Fruit fly (Drosophila melanogaster) whole organism, embryonic: ENCODE data around the gene CG10301.

Source experiments
- Bdp1 ChIP-seq: fragments of 200-800 bp; sonication (Bioruptor generic); optimal IDR thresholded peaks from 3 replicates; lab custom pipeline; 2016; ENCODE audit warnings: missing biosample characterization, missing genetic modification characterization
- CG10543 ChIP-seq: fragments of 200-800 bp; sonication (Bioruptor generic); optimal IDR thresholded peaks from 3 replicates; lab custom pipeline; 2017; ENCODE audit warnings: missing biosample characterization, mild to moderate bottlenecking, missing genetic modification characterization, moderate library complexity
- CG11560 ChIP-seq: fragments of 200-800 bp; sonication (Bioruptor generic); IDR thresholded peaks from 3 replicates; pipeline ENCODE4 v1.3.6; 2022; ENCODE audit warnings: missing biosample characterization, missing genetic modification characterization
- CG12236 ChIP-seq: fragments of 200-800 bp; sonication (Bioruptor generic); optimal IDR thresholded peaks from 2 replicates; lab custom pipeline; 2016; ENCODE audit warnings: missing biosample characterization, missing genetic modification characterization
- CG15479 ChIP-seq: fragments of 200-800 bp; sonication (Bioruptor generic); optimal IDR thresholded peaks from 3 replicates; lab custom pipeline; 2019; ENCODE audit warnings: missing biosample characterization, mild to moderate bottlenecking, missing genetic modification characterization, moderate library complexity
- CG17359 ChIP-seq: fragments of 200-800 bp; sonication (Bioruptor generic); optimal IDR thresholded peaks from 3 replicates; lab custom pipeline; 2018; ENCODE audit warnings: missing biosample characterization, mild to moderate bottlenecking, missing genetic modification characterization, moderate library complexity
- CG17802 ChIP-seq: fragments of 200-800 bp; sonication (Bioruptor generic); optimal IDR thresholded peaks from 2 replicates; lab custom pipeline; 2018; ENCODE audit warnings: missing biosample characterization, mild to moderate bottlenecking, missing genetic modification characterization, moderate library complexity
- CG17912 ChIP-seq: fragments of 200-800 bp; sonication (Bioruptor generic); optimal IDR thresholded peaks from 2 replicates; lab custom pipeline; 2018; ENCODE audit warnings: missing biosample characterization, mild to moderate bottlenecking, missing genetic modification characterization
- CG2199 ChIP-seq: fragments of 200-800 bp; sonication (Bioruptor generic); IDR thresholded peaks from 3 replicates; pipeline ENCODE4 v1.3.6; 2022; ENCODE audit warnings: missing biosample characterization, missing genetic modification characterization
- CG34376 ChIP-seq: fragments of 200-800 bp; sonication (Bioruptor generic); optimal IDR thresholded peaks from 2 replicates; lab custom pipeline; 2018; ENCODE audit warnings: missing biosample characterization, mild to moderate bottlenecking, missing genetic modification characterization
- CG6683 ChIP-seq: fragments of 200-800 bp; sonication (Bioruptor generic); optimal IDR thresholded peaks from 2 replicates; lab custom pipeline; 2017; ENCODE audit warnings: missing biosample characterization, mild to moderate bottlenecking, missing genetic modification characterization, missing genetic modification reagents
- D19A ChIP-seq: fragments of 200-800 bp; optimal IDR thresholded peaks from 3 replicates; lab custom pipeline; 2019; ENCODE audit warnings: missing biosample characterization, mild to moderate bottlenecking, missing genetic modification characterization, moderate library complexity
- Deaf1 ChIP-seq: fragments of 200-800 bp; optimal IDR thresholded peaks from 3 replicates; lab custom pipeline; 2019; ENCODE audit warnings: missing biosample characterization, mild to moderate bottlenecking, missing genetic modification characterization, moderate library complexity
- Ets65A ChIP-seq: fragments of 200-800 bp; sonication (Bioruptor generic); peaks from one replicate; lab custom pipeline; 2016; ENCODE audit warnings: missing biosample characterization, missing genetic modification characterization
- GATAe ChIP-seq: fragments of 200-800 bp; sonication (Bioruptor generic); conservative IDR thresholded peaks from 2 replicates; pipeline ENCODE4 v1.3.6; 2022; ENCODE audit warnings: missing biosample characterization, missing genetic modification characterization
- Hr78 ChIP-seq, 2 experiments: fragments of 200-800 bp in 1 of 2; fragments of >200 bp in 1 of 2; sonication (Bioruptor generic) in 1 of 2; optimal IDR thresholded peaks; 2 replicates each; lab custom pipeline; 2017 to 2019; ENCODE audit warnings: missing biosample characterization in 2 of 2, missing genetic modification characterization in 2 of 2, mild to moderate bottlenecking in 1 of 2, moderate library complexity in 1 of 2
- Med ChIP-seq: fragments of 200-800 bp; sonication (Bioruptor generic); peaks from one replicate; lab custom pipeline; 2016; ENCODE audit warnings: missing biosample characterization, missing genetic modification characterization, mild to moderate bottlenecking, inconsistent platforms, moderate library complexity
- Pdp1 ChIP-seq, 2 experiments: fragments of 200-800 bp; sonication (Bioruptor generic); optimal IDR thresholded peaks; 3 replicates each; lab custom pipeline; 2016; ENCODE audit warnings: missing biosample characterization in 2 of 2, missing genetic modification characterization in 2 of 2, mild to moderate bottlenecking in 1 of 2, moderate library complexity in 1 of 2
- ap ChIP-seq: fragments of 200-800 bp; sonication (Bioruptor generic); IDR thresholded peaks from 2 replicates; pipeline ENCODE4 v1.3.6; 2022; ENCODE audit warnings: missing biosample characterization, missing genetic modification characterization
- ash1 ChIP-seq: fragments of 200-800 bp; sonication (Bioruptor generic); optimal IDR thresholded peaks from 2 replicates; lab custom pipeline; 2018; ENCODE audit warnings: missing biosample characterization, mild to moderate bottlenecking, missing genetic modification characterization
- chinmo ChIP-seq: fragments of 200-800 bp; sonication (Bioruptor generic); IDR thresholded peaks from 4 replicates; pipeline ENCODE4 v1.3.6; 2022; ENCODE audit warnings: missing biosample characterization, missing genetic modification characterization; ENCODE audit not compliant: partially characterized antibody
- exex ChIP-seq: fragments of 200-800 bp; sonication (Bioruptor generic); optimal IDR thresholded peaks from 4 replicates; lab custom pipeline; 2018; ENCODE audit warnings: missing biosample characterization, mild to moderate bottlenecking, missing genetic modification characterization, moderate library complexity
- grn ChIP-seq: fragments of 200-800 bp; sonication (Bioruptor generic); optimal IDR thresholded peaks from 3 replicates; lab custom pipeline; 2017; ENCODE audit warnings: missing biosample characterization, missing genetic modification characterization
- hkb ChIP-seq, 2 experiments: fragments of 200-800 bp in 1 of 2; fragments of >200 bp in 1 of 2; sonication (Bioruptor generic) in 1 of 2; IDR thresholded peaks in 1 of 2; optimal IDR thresholded peaks in 1 of 2; 2 replicates each; pipeline versions ENCODE4 v1.3.6 to Lab custom; 2017 to 2022; ENCODE audit warnings: missing biosample characterization in 1 of 2, missing genetic modification characterization in 1 of 2
- lab ChIP-seq: fragments of 200-800 bp; sonication (Bioruptor generic); optimal IDR thresholded peaks from 3 replicates; lab custom pipeline; 2017; ENCODE audit warnings: missing biosample characterization, missing genetic modification characterization, mild to moderate bottlenecking, moderate library complexity, missing genetic modification reagents
- lbe ChIP-seq: fragments of 200-800 bp; sonication (Bioruptor generic); optimal IDR thresholded peaks from 2 replicates; lab custom pipeline; 2016; ENCODE audit warnings: missing biosample characterization, mild to moderate bottlenecking, missing genetic modification characterization
- lilli ChIP-seq: fragments of 200-800 bp; sonication (Bioruptor generic); optimal IDR thresholded peaks from 3 replicates; lab custom pipeline; 2016; ENCODE audit warnings: missing biosample characterization, missing genetic modification characterization
- mirr ChIP-seq: fragments of 200-800 bp; sonication (Bioruptor generic); optimal IDR thresholded peaks from 3 replicates; lab custom pipeline; 2018; ENCODE audit warnings: missing biosample characterization, mild to moderate bottlenecking, missing genetic modification characterization
- ranshi ChIP-seq: fragments of 200-800 bp; sonication (Bioruptor generic); IDR thresholded peaks from 2 replicates; pipeline ENCODE4 v1.3.6; 2022; ENCODE audit warnings: missing biosample characterization, missing genetic modification characterization
- sd ChIP-seq: fragments of 200-800 bp; sonication (Bioruptor generic); optimal IDR thresholded peaks from 3 replicates; lab custom pipeline; 2018; ENCODE audit warnings: missing biosample characterization, mild to moderate bottlenecking, missing genetic modification characterization, moderate library complexity
- sens ChIP-seq: fragments of 200-800 bp; sonication (Bioruptor generic); peaks from one replicate; lab custom pipeline; 2016; ENCODE audit warnings: missing biosample characterization, missing genetic modification characterization
- sug ChIP-seq: fragments of 200-800 bp; optimal IDR thresholded peaks from 2 replicates; lab custom pipeline; 2019; ENCODE audit warnings: missing biosample characterization, mild to moderate bottlenecking, missing genetic modification characterization, moderate library complexity
- twi ChIP-seq: fragments of 200-800 bp; optimal IDR thresholded peaks from 2 replicates; lab custom pipeline; 2019; ENCODE audit warnings: missing biosample characterization, mild to moderate bottlenecking, missing genetic modification characterization, moderate library complexity
- z ChIP-seq: fragments of 200-800 bp; sonication (Bioruptor generic); IDR thresholded peaks from 3 replicates; pipeline ENCODE4 v1.3.6; 2022; ENCODE audit warnings: missing biosample characterization, missing genetic modification characterization
- zen2 ChIP-seq: fragments of 200-800 bp; sonication (Bioruptor generic); IDR thresholded peaks from 3 replicates; pipeline ENCODE4 v1.3.6; 2022; ENCODE audit warnings: missing biosample characterization, missing genetic modification characterization; ENCODE audit not compliant: partially characterized antibody

Gene CG10301

DNA sequence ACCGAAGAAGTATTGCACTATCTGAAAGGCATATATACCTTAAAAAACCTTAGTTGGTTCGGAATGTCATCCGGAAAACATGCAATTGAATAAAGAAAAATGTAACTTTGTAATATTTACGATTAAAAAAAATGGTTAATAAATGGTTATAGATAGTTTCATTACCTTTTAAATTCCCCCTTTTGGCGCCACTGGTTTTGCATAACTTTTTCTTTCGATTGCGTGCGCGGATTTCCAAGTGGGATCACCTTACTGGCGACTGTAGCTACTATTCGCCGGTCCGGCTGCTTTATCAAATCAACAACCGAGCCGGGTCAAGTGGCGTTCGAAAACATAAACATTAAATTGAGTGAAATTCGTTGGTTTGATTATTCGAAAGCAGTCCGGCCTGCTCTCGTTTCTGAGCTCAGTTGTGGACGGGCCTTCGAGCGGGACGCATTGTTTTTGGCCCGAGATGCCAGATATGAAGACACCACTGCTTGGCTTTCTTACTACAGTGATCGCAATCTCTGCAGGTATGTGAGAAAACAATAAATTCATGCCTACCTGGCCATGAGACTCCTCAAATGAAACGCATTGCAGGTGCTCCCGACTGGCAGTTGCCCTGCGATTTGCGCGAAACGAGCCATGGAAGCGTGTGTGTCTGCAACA, 5.5 kb upstream of the CG10301 start, which contains the start of gene Gba1b:
Gba1b (plus strand) TSS at position 422 of the 651 bp plus-strand sequence.
- TF ChIP-seq Pdp1 (GFP tag; optimal IDR thresholded peaks at IDR 0.05; lab: Kevin White, UChicago), result peak in 1 of 2 experiments; percentile 84
- TF ChIP-seq CG2199 (GFP tag; lab: Robert Waterston, UW), result 0 out of 3 replicates have a peak, but pooled peaks have one; percentile 61
- TF ChIP-seq Med (GFP tag; lab: Kevin White, UChicago), result peak; percentile 63
- no peak for TF ChIP-seq lilli (GFP tag; lab: Kevin White, UChicago)
- TF ChIP-seq Hr78 (GFP tag; optimal IDR thresholded peaks at IDR 0.05; lab: Kevin White, UChicago), result peak in 1 of 2 experiments; percentile 68
- no peak for TF ChIP-seq ash1 (GFP tag; lab: Kevin White, UChicago)
- TF ChIP-seq D19A (tag; lab: Kevin White, UChicago), result peak; percentile 38
- TF ChIP-seq CG17359 (tag; lab: Kevin White, UChicago), result peak; percentile 3
- peak; percentile 89 for TF ChIP-seq z (GFP tag; lab: Robert Waterston, UW)
- TF ChIP-seq twi (tag; lab: Kevin White, UChicago), result no peak
- peak; percentile 81 for TF ChIP-seq sens
- TF ChIP-seq CG11560 (tag; lab: Robert Waterston, UW), result no peak
- no peak for TF ChIP-seq lbe
- no peak for TF ChIP-seq ap (GFP tag; lab: Robert Waterston, UW)
- TF ChIP-seq hkb (optimal IDR thresholded peaks at IDR 0.05; lab: Kevin White, UChicago), result no peak
- TF ChIP-seq hkb (GFP tag; IDR thresholded peaks at IDR 0.05; lab: Robert Waterston, UW), result no peak
- TF ChIP-seq CG15479 (GFP tag; lab: Kevin White, UChicago), result peak; percentile 49
- TF ChIP-seq zen2 (GFP tag; lab: Robert Waterston, UW), result 0 out of 3 replicates have a peak, but pooled peaks have one; percentile 12
- TF ChIP-seq CG17802, result peak; percentile 75
- peak; percentile 63 for TF ChIP-seq grn (GFP tag; lab: Kevin White, UChicago)
- TF ChIP-seq Ets65A (GFP tag; lab: Kevin White, UChicago), result peak; percentile 68

DNA sequence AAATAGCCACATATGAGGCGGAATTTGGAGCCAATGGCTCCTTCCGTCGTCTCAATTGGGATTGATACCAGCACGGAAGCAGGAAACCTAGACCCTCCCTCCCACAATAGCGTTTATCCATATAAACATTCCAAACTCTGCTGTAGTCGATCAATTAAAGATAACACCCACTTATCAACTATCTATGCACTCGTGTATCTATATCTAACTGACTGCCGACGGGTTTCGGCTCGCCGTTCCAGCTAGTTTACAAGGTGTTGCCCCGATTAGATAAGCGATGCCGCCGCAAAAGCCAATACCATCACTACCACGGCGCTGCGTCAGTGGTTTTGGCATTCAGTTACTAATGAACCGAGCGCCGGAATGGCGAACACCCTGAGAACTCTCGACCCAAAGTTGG, 1.2 kb downstream of the CG10301 start, which contains the start of gene CG10300:
CG10300 (plus strand) TSS at position 333 of the 400 bp plus-strand sequence.
- TF ChIP-seq sd (tag; lab: Kevin White, UChicago), result peak; percentile 64
- no peak for TF ChIP-seq Bdp1 (GFP tag; lab: Kevin White, UChicago)
- TF ChIP-seq sens, result peak; percentile 71
- TF ChIP-seq CG10543, result peak; percentile 11
- peak; percentile 65 for TF ChIP-seq lab (GFP tag; lab: Kevin White, UChicago)
- peak; percentile 53 for TF ChIP-seq CG34376 (GFP tag; lab: Kevin White, UChicago)
- no peak for TF ChIP-seq CG6683 (GFP tag; lab: Kevin White, UChicago)
- TF ChIP-seq Deaf1 (tag; lab: Kevin White, UChicago), result peak; percentile 58
- TF ChIP-seq grn (GFP tag; lab: Kevin White, UChicago), result peak; percentile 74
- no peak for TF ChIP-seq CG12236 (GFP tag; lab: Kevin White, UChicago)
- TF ChIP-seq ranshi, result 0 out of 2 replicates have a peak, but pooled peaks have one; percentile 24
- TF ChIP-seq sug, result peak; percentile 52
- TF ChIP-seq exex, result peak; percentile 29
- no peak for TF ChIP-seq lilli (GFP tag; lab: Kevin White, UChicago)
- TF ChIP-seq chinmo, result 0 out of 4 replicates have a peak, but pooled peaks have one; percentile 42
- peak; percentile 74 for TF ChIP-seq GATAe (GFP tag; lab: Robert Waterston, UW)
- peak; percentile 39 for TF ChIP-seq Med (GFP tag; lab: Kevin White, UChicago)
- TF ChIP-seq mirr, result peak; percentile 88
- no peak for TF ChIP-seq CG17912 (GFP tag; lab: Kevin White, UChicago)
